Worm (Caenorhabditis elegans): ENCODE measurements around the gene D2096.12.

- TF ChIP-seq nhr-12 (tag; optimal IDR thresholded peaks at IDR 0.05), result no peak
- no peak for TF ChIP-seq unc-62 (GFP tag; optimal IDR thresholded peaks at IDR 0.05)
- TF ChIP-seq zip-8 (tag; optimal IDR thresholded peaks at IDR 0.05), result no peak
- no peak for TF ChIP-seq nhr-76 (tag; optimal IDR thresholded peaks at IDR 0.05)
- TF ChIP-seq M03D4.4 (tag; optimal IDR thresholded peaks at IDR 0.05), result no peak
- TF ChIP-seq snpc-4 (tag; optimal IDR thresholded peaks at IDR 0.05), result no peak
- no peak for TF ChIP-seq bed-3 (GFP tag; optimal IDR thresholded peaks at IDR 0.05)
- TF ChIP-seq blmp-1 (tag; optimal IDR thresholded peaks at IDR 0.05), result no peak
Observed at ce11 chrIV:8328913-8329312, 34.4 kb upstream of the D2096.12 start, which contains the start of gene F35H10.2.

Data from whole organism, mixed stage, embryonic.